Worm (Caenorhabditis elegans): ENCODE measurements around the gene C29F9.5.

DNA sequence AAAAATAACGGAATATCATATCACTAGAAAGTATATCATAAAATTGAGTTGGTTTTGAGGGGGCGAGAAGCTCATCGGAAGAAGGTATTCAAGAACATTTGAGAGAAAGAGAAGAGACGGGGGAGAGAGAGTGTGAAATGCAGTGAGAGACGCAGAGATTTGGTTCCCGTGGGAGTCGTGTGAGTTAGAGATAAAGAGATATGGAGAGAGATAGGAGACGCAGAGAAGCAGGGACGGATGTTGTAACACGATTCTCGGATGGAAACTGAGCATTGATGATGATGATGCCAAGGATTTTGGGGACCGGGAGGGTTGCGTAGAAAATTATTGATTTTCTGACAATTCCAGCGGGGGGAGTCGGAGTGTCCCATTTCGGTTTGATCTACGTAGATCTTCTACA lies 21.1 kb upstream of the C29F9.5 start:
- TF ChIP-seq sem-2 (GFP tag; optimal IDR thresholded peaks at IDR 0.05) = no peak
- no peak for TF ChIP-seq nhr-28 (tag; optimal IDR thresholded peaks at IDR 0.05)
- TF ChIP-seq ztf-11 (tag; optimal IDR thresholded peaks at IDR 0.05) = no peak
- TF ChIP-seq elt-3 (tag; optimal IDR thresholded peaks at IDR 0.05) = no peak
- no peak for TF ChIP-seq zip-8 (tag; optimal IDR thresholded peaks at IDR 0.05)
- no peak for TF ChIP-seq nhr-12 (tag; optimal IDR thresholded peaks at IDR 0.05)
- TF ChIP-seq ceh-83 (GFP tag; optimal IDR thresholded peaks at IDR 0.05) = no peak
- no peak for TF ChIP-seq nhr-237 (tag; optimal IDR thresholded peaks at IDR 0.05)
- TF ChIP-seq ces-1 (GFP tag; optimal IDR thresholded peaks at IDR 0.05) = peak; percentile 58
- TF ChIP-seq hlh-1 (tag; optimal IDR thresholded peaks at IDR 0.05) = peak; percentile 7

All from whole organism, mixed stage, embryonic.